Fruit fly (Drosophila melanogaster) whole organism, embryonic: ENCODE data around the gene wds.

Experiments
- Abd-B ChIP-seq: fragments of 200-800 bp; sonication (Bioruptor generic); optimal IDR thresholded peaks from 2 replicates; lab custom pipeline; 2018; ENCODE audit warnings: missing biosample characterization, mild to moderate bottlenecking, missing genetic modification characterization, moderate library complexity
- Atf3 ChIP-seq: fragments of 200-800 bp; sonication (Bioruptor generic); optimal IDR thresholded peaks from 3 replicates; lab custom pipeline; 2016; ENCODE audit warnings: missing biosample characterization, missing genetic modification characterization
- B-H1 ChIP-seq: fragments of 200-800 bp; sonication (Bioruptor generic); IDR thresholded peaks from 3 replicates; pipeline ENCODE4 v1.3.6; 2022; ENCODE audit warnings: missing biosample characterization, missing genetic modification characterization
- CG10321 ChIP-seq: fragments of 200-800 bp; sonication (Bioruptor generic); IDR thresholded peaks from 2 replicates; pipeline ENCODE4 v1.3.6; 2022; ENCODE audit warnings: missing biosample characterization, missing genetic modification characterization
- CG11398 ChIP-seq: fragments of 200-800 bp; sonication (Bioruptor generic); optimal IDR thresholded peaks from 2 replicates; lab custom pipeline; 2016; ENCODE audit warnings: missing biosample characterization, missing genetic modification characterization
- CG12104 ChIP-seq: fragments of 200-800 bp; sonication (Bioruptor generic); optimal IDR thresholded peaks from 3 replicates; lab custom pipeline; 2016; ENCODE audit warnings: missing biosample characterization, missing genetic modification characterization
- CG12744 ChIP-seq: fragments of 200-800 bp; sonication (Bioruptor generic); optimal IDR thresholded peaks from 2 replicates; lab custom pipeline; 2016; ENCODE audit warnings: missing biosample characterization, missing genetic modification characterization
- CG12769 ChIP-seq: fragments of 200-800 bp; sonication (Bioruptor generic); optimal IDR thresholded peaks from 2 replicates; lab custom pipeline; 2019; ENCODE audit warnings: missing biosample characterization, mild to moderate bottlenecking, missing genetic modification characterization, moderate library complexity
- CG14441 ChIP-seq: fragments of 200-800 bp; sonication (Bioruptor generic); IDR thresholded peaks from 2 replicates; pipeline ENCODE4 v1.3.6; 2022; ENCODE audit warnings: missing biosample characterization, missing genetic modification characterization
- CG14860 ChIP-seq: fragments of 200-800 bp; sonication (Bioruptor generic); IDR thresholded peaks from 3 replicates; pipeline ENCODE4 v1.3.6; 2022; ENCODE audit warnings: missing biosample characterization, missing genetic modification characterization; ENCODE audit not compliant: partially characterized antibody
- CG16779 ChIP-seq: fragments of 200-800 bp; sonication (Bioruptor generic); IDR thresholded peaks from 2 replicates; pipeline ENCODE4 v1.3.6; 2022; ENCODE audit warnings: missing biosample characterization, missing genetic modification characterization
- CG18011 ChIP-seq: fragments of 200-800 bp; sonication (Bioruptor generic); optimal IDR thresholded peaks from 2 replicates; lab custom pipeline; 2017; ENCODE audit warnings: missing biosample characterization, missing genetic modification characterization, mild to moderate bottlenecking, moderate library complexity, missing genotype
- CG18764 ChIP-seq: fragments of 200-800 bp; sonication (Bioruptor generic); optimal IDR thresholded peaks from 3 replicates; lab custom pipeline; 2016; ENCODE audit warnings: missing biosample characterization, missing genetic modification characterization
- CG2199 ChIP-seq: fragments of 200-800 bp; sonication (Bioruptor generic); IDR thresholded peaks from 3 replicates; pipeline ENCODE4 v1.3.6; 2022; ENCODE audit warnings: missing biosample characterization, missing genetic modification characterization
- CG3065 ChIP-seq: fragments of 200-800 bp; sonication (Bioruptor generic); optimal IDR thresholded peaks from 2 replicates; lab custom pipeline; 2016; ENCODE audit warnings: missing biosample characterization, missing genetic modification characterization
- CG3281 ChIP-seq: fragments of 200-800 bp; sonication (Bioruptor generic); optimal IDR thresholded peaks from 3 replicates; lab custom pipeline; 2017; ENCODE audit warnings: missing biosample characterization, mild to moderate bottlenecking, missing genetic modification characterization
- CG34376 ChIP-seq: fragments of 200-800 bp; sonication (Bioruptor generic); optimal IDR thresholded peaks from 2 replicates; lab custom pipeline; 2018; ENCODE audit warnings: missing biosample characterization, mild to moderate bottlenecking, missing genetic modification characterization
- CG3847 ChIP-seq: fragments of 200-800 bp; sonication (Bioruptor generic); IDR thresholded peaks from 2 replicates; pipeline ENCODE4 v1.3.6; 2022; ENCODE audit warnings: missing biosample characterization, missing genetic modification characterization
- CG4328 ChIP-seq: fragments of 200-800 bp; sonication (Bioruptor generic); optimal IDR thresholded peaks from 3 replicates; lab custom pipeline; 2017; ENCODE audit warnings: missing biosample characterization, missing genetic modification reagents, missing genetic modification characterization
- CTCF ChIP-seq: fragments of 200-800 bp; sonication (Bioruptor generic); optimal IDR thresholded peaks from 2 replicates; lab custom pipeline; 2017; ENCODE audit warnings: missing biosample characterization, mild to moderate bottlenecking, missing genetic modification characterization, moderate library complexity
- Chrac-16 ChIP-seq: fragments of 200-800 bp; sonication (Bioruptor generic); optimal IDR thresholded peaks from 3 replicates; lab custom pipeline; 2016; ENCODE audit warnings: missing biosample characterization, missing genetic modification characterization
- H2.0 ChIP-seq: fragments of 200-800 bp; sonication (Bioruptor generic); IDR thresholded peaks from 2 replicates; pipeline ENCODE4 v1.3.6; 2022; ENCODE audit warnings: missing biosample characterization, missing genetic modification characterization
- HLH4C ChIP-seq: fragments of 200-800 bp; sonication (Bioruptor generic); IDR thresholded peaks from 3 replicates; pipeline ENCODE4 v1.3.6; 2022; ENCODE audit warnings: missing biosample characterization, missing genetic modification characterization; ENCODE audit not compliant: partially characterized antibody
- Hr39 ChIP-seq: fragments of >200 bp; optimal IDR thresholded peaks from 2 replicates; lab custom pipeline; 2017
- Mrtf ChIP-seq: fragments of 200-800 bp; sonication (Bioruptor generic); IDR thresholded peaks from 3 replicates; pipeline ENCODE4 v1.3.6; 2022; ENCODE audit warnings: missing biosample characterization, missing genetic modification characterization
- Oaz ChIP-seq: fragments of 200-800 bp; sonication (Bioruptor generic); IDR thresholded peaks from 2 replicates; pipeline ENCODE4 v1.3.6; 2022; ENCODE audit warnings: missing biosample characterization, missing genetic modification characterization
- Rx ChIP-seq: fragments of 200-800 bp; sonication (Bioruptor generic); IDR thresholded peaks from 2 replicates; pipeline ENCODE4 v1.3.6; 2022; ENCODE audit warnings: missing biosample characterization, missing genetic modification characterization
- Six4 ChIP-seq: fragments of 200-800 bp; sonication (Bioruptor generic); optimal IDR thresholded peaks from 2 replicates; lab custom pipeline; 2016; ENCODE audit warnings: missing biosample characterization, missing genetic modification characterization
- Sry-δ ChIP-seq: fragments of 200-800 bp; sonication (Bioruptor generic); optimal IDR thresholded peaks from 2 replicates; lab custom pipeline; 2016; ENCODE audit warnings: missing biosample characterization, missing genetic modification characterization
- Xrp1 ChIP-seq: fragments of 200-800 bp; sonication (Bioruptor generic); IDR thresholded peaks from 2 replicates; pipeline ENCODE4 v1.3.6; 2022; ENCODE audit warnings: missing biosample characterization, missing genetic modification characterization
- ara ChIP-seq: fragments of 200-800 bp; sonication (Bioruptor generic); IDR thresholded peaks from 2 replicates; pipeline ENCODE4 v1.3.6; 2022; ENCODE audit warnings: missing biosample characterization, missing genetic modification characterization
- ash1 ChIP-seq: fragments of 200-800 bp; sonication (Bioruptor generic); optimal IDR thresholded peaks from 2 replicates; lab custom pipeline; 2018; ENCODE audit warnings: missing biosample characterization, mild to moderate bottlenecking, missing genetic modification characterization
- bcd ChIP-seq: fragments of 200-800 bp; sonication (Bioruptor generic); optimal IDR thresholded peaks from 2 replicates; lab custom pipeline; 2017; ENCODE audit warnings: missing biosample characterization, mild to moderate bottlenecking, missing genetic modification characterization
- cas ChIP-seq: fragments of 200-800 bp; sonication (Bioruptor generic); IDR thresholded peaks from 2 replicates; pipeline ENCODE4 v1.3.6; 2022; ENCODE audit warnings: missing biosample characterization, missing genetic modification characterization
- cg ChIP-seq: fragments of 200-800 bp; sonication (Bioruptor generic); optimal IDR thresholded peaks from 3 replicates; lab custom pipeline; 2019; ENCODE audit warnings: missing biosample characterization, mild to moderate bottlenecking, missing genetic modification characterization, moderate library complexity
- chinmo ChIP-seq: fragments of 200-800 bp; sonication (Bioruptor generic); IDR thresholded peaks from 4 replicates; pipeline ENCODE4 v1.3.6; 2022; ENCODE audit warnings: missing biosample characterization, missing genetic modification characterization; ENCODE audit not compliant: partially characterized antibody
- disco-r ChIP-seq: fragments of 200-800 bp; sonication (Bioruptor generic); optimal IDR thresholded peaks from 2 replicates; lab custom pipeline; 2016; ENCODE audit warnings: missing biosample characterization, missing genetic modification characterization
- eve ChIP-seq, 2 experiments: fragments of >200 bp; optimal IDR thresholded peaks; 2 replicates each; lab custom pipeline; 2017; ENCODE audit warnings: missing biosample characterization in 2 of 2, missing genetic modification characterization in 2 of 2
- fru ChIP-seq: fragments of >200 bp; optimal IDR thresholded peaks from 2 replicates; lab custom pipeline; 2017
- hb ChIP-seq: fragments of 200-800 bp; sonication (Bioruptor generic); IDR thresholded peaks from 3 replicates; pipeline ENCODE4 v1.3.6; 2022; ENCODE audit warnings: missing biosample characterization, missing genetic modification characterization; ENCODE audit not compliant: partially characterized antibody
- her ChIP-seq: fragments of 200-800 bp; sonication (Bioruptor generic); optimal IDR thresholded peaks from 2 replicates; lab custom pipeline; 2016; ENCODE audit warnings: missing biosample characterization, missing genetic modification characterization
- jigr1 ChIP-seq: fragments of 200-800 bp; sonication (Bioruptor generic); IDR thresholded peaks from 3 replicates; pipeline ENCODE4 v1.3.6; 2022; ENCODE audit warnings: missing biosample characterization, missing genetic modification characterization
- mirr ChIP-seq: fragments of 200-800 bp; sonication (Bioruptor generic); optimal IDR thresholded peaks from 3 replicates; lab custom pipeline; 2018; ENCODE audit warnings: missing biosample characterization, mild to moderate bottlenecking, missing genetic modification characterization
- nerfin-1 ChIP-seq: fragments of 200-800 bp; sonication (Bioruptor generic); optimal IDR thresholded peaks from 3 replicates; lab custom pipeline; 2019; ENCODE audit warnings: missing biosample characterization, mild to moderate bottlenecking, missing genetic modification characterization, moderate library complexity
- otp ChIP-seq: fragments of 200-800 bp; sonication (Bioruptor generic); IDR thresholded peaks from 3 replicates; pipeline ENCODE4, ENCODE4 v1.3.6; 2022; ENCODE audit warnings: missing biosample characterization, missing genetic modification characterization
- sim ChIP-seq: fragments of 200-800 bp; sonication (Bioruptor generic); IDR thresholded peaks from 2 replicates; pipeline ENCODE4 v1.3.6; 2022; ENCODE audit warnings: missing biosample characterization, missing genetic modification characterization
- slou ChIP-seq: fragments of 200-800 bp; sonication (Bioruptor generic); optimal IDR thresholded peaks from 3 replicates; lab custom pipeline; 2016; ENCODE audit warnings: missing biosample characterization, missing genetic modification characterization
- sug ChIP-seq: fragments of 200-800 bp; optimal IDR thresholded peaks from 2 replicates; lab custom pipeline; 2019; ENCODE audit warnings: missing biosample characterization, mild to moderate bottlenecking, missing genetic modification characterization, moderate library complexity
- tio ChIP-seq: fragments of 200-800 bp; sonication (Bioruptor generic); optimal IDR thresholded peaks from 2 replicates; lab custom pipeline; 2017; ENCODE audit warnings: missing biosample characterization, missing genetic modification characterization, inconsistent platforms
- tll ChIP-seq, 2 experiments: fragments of 200-800 bp in 1 of 2; fragments of >200 bp in 1 of 2; sonication (Bioruptor generic) in 1 of 2; optimal IDR thresholded peaks; 2 replicates each; lab custom pipeline; 2017 to 2019; ENCODE audit warnings: missing biosample characterization in 2 of 2, missing genetic modification characterization in 2 of 2, mild to moderate bottlenecking in 1 of 2, moderate library complexity in 1 of 2
- tx ChIP-seq: fragments of 200-800 bp; sonication (Bioruptor generic); optimal IDR thresholded peaks from 2 replicates; lab custom pipeline; 2016; ENCODE audit warnings: missing biosample characterization, missing genetic modification characterization
- zf30C ChIP-seq: fragments of 200-800 bp; sonication (Bioruptor generic); optimal IDR thresholded peaks from 3 replicates; lab custom pipeline; 2018; ENCODE audit warnings: missing biosample characterization, mild to moderate bottlenecking, missing genetic modification characterization

Gene wds

dm6 chrX:2608470-2609157 lies 22.8 kb downstream of the wds start, which contains the start of gene Smyd3 (continued):
- no peak for TF ChIP-seq tio (GFP tag; lab: Kevin White, UChicago)
- peak; percentile 1 for TF ChIP-seq CG12104 (GFP tag; lab: Kevin White, UChicago)
- no peak for TF ChIP-seq fru (lab: Kevin White, UChicago)
- peak; percentile 33 for TF ChIP-seq mirr (GFP tag; lab: Kevin White, UChicago)
- peak; percentile 51 for TF ChIP-seq Abd-B (GFP tag; lab: Kevin White, UChicago)
- peak; percentile 21 for TF ChIP-seq CG3065 (GFP tag; lab: Kevin White, UChicago)
- no peak for TF ChIP-seq Hr39
- no peak for TF ChIP-seq CG4328 (GFP tag; lab: Kevin White, UChicago)
- TF ChIP-seq tx, result peak; percentile 48
- TF ChIP-seq CG3281, result peak; percentile 64
- TF ChIP-seq CG18011 (GFP tag; lab: Kevin White, UChicago), result peak; percentile 71
- peak; percentile 72 for TF ChIP-seq B-H1 (GFP tag; lab: Robert Waterston, UW)
- peak; percentile 87 for TF ChIP-seq CG14441
- no peak for TF ChIP-seq sim (GFP tag; lab: Robert Waterston, UW)
- TF ChIP-seq CG3847, result peak; percentile 84
- TF ChIP-seq cg (GFP tag; lab: Kevin White, UChicago), result no peak
- peak; percentile 42 for TF ChIP-seq CG34376
- TF ChIP-seq Chrac-16 (GFP tag; lab: Kevin White, UChicago), result peak; percentile 80
- TF ChIP-seq H2.0 (GFP tag; lab: Robert Waterston, UW), result peak; percentile 78
- peak; percentile 76 for TF ChIP-seq Rx
- no peak for TF ChIP-seq CG14860 (GFP tag; lab: Robert Waterston, UW)
- peak; percentile 38; the same call in 1 of the 2 replicates for TF ChIP-seq Oaz (GFP tag; lab: Robert Waterston, UW)
- TF ChIP-seq CTCF (GFP tag; lab: Kevin White, UChicago), result no peak
- TF ChIP-seq bcd (GFP tag; lab: Kevin White, UChicago), result peak; percentile 67
- no peak for TF ChIP-seq chinmo
- peak; percentile 58 for TF ChIP-seq CG18764 (GFP tag; lab: Kevin White, UChicago)
- TF ChIP-seq CG16779, result 0 out of 2 replicates have a peak, but pooled peaks have one; percentile 53
- no peak for TF ChIP-seq eve (GFP tag; optimal IDR thresholded peaks at IDR 0.05; lab: Kevin White, UChicago)
- TF ChIP-seq CG11398 (GFP tag; lab: Kevin White, UChicago), result peak; percentile 39
- TF ChIP-seq ash1 (GFP tag; lab: Kevin White, UChicago), result no peak
- TF ChIP-seq HLH4C (GFP tag; lab: Robert Waterston, UW), result no peak
- TF ChIP-seq cas (GFP tag; lab: Robert Waterston, UW), result peak; percentile 71
- peak; percentile 82 for TF ChIP-seq ara (GFP tag; lab: Robert Waterston, UW)
- peak; percentile 39 for TF ChIP-seq Sry-δ
- no peak for TF ChIP-seq CG12769 (tag; lab: Kevin White, UChicago)
- TF ChIP-seq Xrp1 (GFP tag; lab: Robert Waterston, UW), result peak; percentile 88
- peak; percentile 54 for TF ChIP-seq sug
- TF ChIP-seq CG12744 (GFP tag; lab: Kevin White, UChicago), result peak; percentile 67
- TF ChIP-seq disco-r (GFP tag; lab: Kevin White, UChicago), result no peak
- TF ChIP-seq nerfin-1 (tag; lab: Kevin White, UChicago), result peak; percentile 29
- TF ChIP-seq slou (GFP tag; lab: Kevin White, UChicago), result peak; percentile 28
- TF ChIP-seq tll (GFP tag; optimal IDR thresholded peaks at IDR 0.05; lab: Kevin White, UChicago), result no peak
- no peak for TF ChIP-seq hb (GFP tag; lab: Robert Waterston, UW)
- peak; percentile 84 for TF ChIP-seq otp
- no peak for TF ChIP-seq zf30C (GFP tag; lab: Kevin White, UChicago)
- TF ChIP-seq Atf3 (GFP tag; lab: Kevin White, UChicago), result peak; percentile 42
- TF ChIP-seq CG10321 (GFP tag; lab: Robert Waterston, UW), result no peak; the same call in 1 of the 2 replicates
- TF ChIP-seq Six4 (GFP tag; lab: Kevin White, UChicago), result peak; percentile 42
- peak; percentile 67 for TF ChIP-seq her (GFP tag; lab: Kevin White, UChicago)
- TF ChIP-seq Mrtf, result peak; percentile 72; the same call in 2 of the 3 replicates
- TF ChIP-seq CG2199 (GFP tag; lab: Robert Waterston, UW), result no peak
- no peak for TF ChIP-seq jigr1 (GFP tag; lab: Robert Waterston, UW)
